Worm (Caenorhabditis elegans) whole organism, late embryonic: ENCODE measurements around the gene K04G11.3.
"Not testable (repeated sequence)": the region's sequence is repeated elsewhere in the genome, so short reads cannot be mapped to it uniquely, and the experiment has no call there.

Source experiments
- C08G9.2 ChIP-seq: sonication (generic microtip); optimal IDR thresholded peaks from 2 replicates; lab custom pipeline; 2016; ENCODE audit warnings: mild to moderate bottlenecking, missing genetic modification characterization, moderate library complexity, missing compliant biosample characterization
- K02D7.2 ChIP-seq: sonication (generic microtip); optimal IDR thresholded peaks from 2 replicates; lab custom pipeline; 2017; ENCODE audit warnings: mild to moderate bottlenecking, missing genetic modification characterization, missing compliant biosample characterization
- T23F11.4 ChIP-seq: fragments of 200-800 bp; sonication (Bioruptor generic); optimal IDR thresholded peaks from 2 replicates; lab custom pipeline; 2018; ENCODE audit warnings: mild to moderate bottlenecking, missing genetic modification characterization, missing compliant biosample characterization
- ceh-14 ChIP-seq: sonication (generic microtip); optimal IDR thresholded peaks from 2 replicates; lab custom pipeline; 2016; ENCODE audit warnings: missing genotype, missing genetic modification characterization, missing compliant biosample characterization
- ceh-19 ChIP-seq: fragments of 200-800 bp; sonication (Bioruptor generic); optimal IDR thresholded peaks from 2 replicates; lab custom pipeline; 2018; ENCODE audit warnings: mild to moderate bottlenecking, missing genetic modification characterization, missing compliant biosample characterization
- ceh-2 ChIP-seq: sonication (generic microtip); optimal IDR thresholded peaks from 2 replicates; lab custom pipeline; 2016; ENCODE audit warnings: missing genotype, missing genetic modification characterization, missing compliant biosample characterization
- ceh-24 ChIP-seq: sonication (generic microtip); optimal IDR thresholded peaks from 2 replicates; lab custom pipeline; 2016; ENCODE audit warnings: mild to moderate bottlenecking, missing genetic modification characterization, missing compliant biosample characterization
- ceh-30 ChIP-seq: fragments of 150-350 bp; optimal IDR thresholded peaks from 2 replicates; lab custom pipeline; 2014; ENCODE audit warnings: missing biosample characterization, missing genetic modification characterization
- ceh-34 ChIP-seq: sonication (generic microtip); optimal IDR thresholded peaks from 2 replicates; lab custom pipeline; 2016; ENCODE audit warnings: mild to moderate bottlenecking, missing genetic modification characterization, missing compliant biosample characterization
- ceh-45 ChIP-seq: fragments of 200-800 bp; sonication (Bioruptor generic); IDR thresholded peaks from 2 replicates; pipeline ENCODE4 v1.3.6; 2022; ENCODE audit warnings: missing genetic modification reagents, missing genetic modification characterization, missing compliant biosample characterization
- ceh-48 ChIP-seq: sonication (generic microtip); optimal IDR thresholded peaks from 2 replicates; lab custom pipeline; 2016; ENCODE audit warnings: missing genetic modification characterization, inconsistent platforms, missing compliant biosample characterization
- ceh-6 ChIP-seq: fragments of 200-800 bp; sonication (Bioruptor generic); optimal IDR thresholded peaks from 2 replicates; lab custom pipeline; 2018; ENCODE audit warnings: mild to moderate bottlenecking, missing genetic modification characterization, missing compliant biosample characterization
- ceh-9 ChIP-seq: sonication (generic microtip); optimal IDR thresholded peaks from 2 replicates; lab custom pipeline; 2016; ENCODE audit warnings: mild to moderate bottlenecking, missing genetic modification characterization, inconsistent platforms, missing compliant biosample characterization
- elt-2 ChIP-seq: sonication (generic microtip); optimal IDR thresholded peaks from 2 replicates; lab custom pipeline; 2016; ENCODE audit warnings: missing genetic modification reagents, missing genetic modification characterization, missing compliant biosample characterization
- elt-4 ChIP-seq: sonication (generic microtip); optimal IDR thresholded peaks from 2 replicates; lab custom pipeline; 2016; ENCODE audit warnings: missing genetic modification characterization, missing compliant biosample characterization
- ets-4 ChIP-seq: sonication (generic microtip); optimal IDR thresholded peaks from 2 replicates; lab custom pipeline; 2016; ENCODE audit warnings: missing genetic modification characterization, missing compliant biosample characterization
- eyg-1 ChIP-seq: sonication (generic microtip); optimal IDR thresholded peaks from 2 replicates; lab custom pipeline; 2016; ENCODE audit warnings: missing genotype, missing genetic modification characterization, missing compliant biosample characterization
- fax-1 ChIP-seq: sonication (generic microtip); optimal IDR thresholded peaks from 2 replicates; lab custom pipeline; 2016; ENCODE audit warnings: missing genotype, missing genetic modification characterization, missing compliant biosample characterization
- fkh-10 ChIP-seq: fragments of 150-350 bp; optimal IDR thresholded peaks from 2 replicates; lab custom pipeline; 2014; ENCODE audit warnings: missing biosample characterization, missing genetic modification reagents, missing genetic modification characterization
- gmeb-2 ChIP-seq: sonication (generic microtip); optimal IDR thresholded peaks from 2 replicates; lab custom pipeline; 2016; ENCODE audit warnings: missing genetic modification characterization, inconsistent platforms, missing compliant biosample characterization
- hlh-30 ChIP-seq: sonication (generic microtip); optimal IDR thresholded peaks from 2 replicates; lab custom pipeline; 2017; ENCODE audit warnings: antibody characterized with exemption, missing genetic modification characterization, missing compliant biosample characterization; ENCODE audit not compliant: insufficient read depth
- hlh-6 ChIP-seq: sonication (generic microtip); optimal IDR thresholded peaks from 2 replicates; lab custom pipeline; 2016; ENCODE audit warnings: missing genotype, missing genetic modification characterization, missing compliant biosample characterization
- lin-11 ChIP-seq: fragments of 200-800 bp; sonication (Bioruptor generic); optimal IDR thresholded peaks from 2 replicates; lab custom pipeline; 2018; ENCODE audit warnings: mild to moderate bottlenecking, missing genetic modification characterization, missing compliant biosample characterization
- madf-2 ChIP-seq: sonication (generic microtip); optimal IDR thresholded peaks from 2 replicates; lab custom pipeline; 2017; ENCODE audit warnings: missing genetic modification characterization, missing compliant biosample characterization
- mec-3 ChIP-seq: sonication (generic microtip); optimal IDR thresholded peaks from 2 replicates; lab custom pipeline; 2016; ENCODE audit warnings: borderline replicate concordance, missing genetic modification characterization, missing compliant biosample characterization
- nfya-1 ChIP-seq: sonication (generic microtip); optimal IDR thresholded peaks from 2 replicates; lab custom pipeline; 2017; ENCODE audit warnings: missing genetic modification characterization, mild to moderate bottlenecking, missing compliant biosample characterization, antibody characterized with exemption, moderate library complexity
- odd-2 ChIP-seq: sonication (generic microtip); optimal IDR thresholded peaks from 2 replicates; lab custom pipeline; 2017; ENCODE audit warnings: antibody characterized with exemption, mild to moderate bottlenecking, missing genetic modification characterization, missing compliant biosample characterization
- pag-3 ChIP-seq: sonication (generic microtip); optimal IDR thresholded peaks from 2 replicates; lab custom pipeline; 2016; ENCODE audit warnings: missing compliant biosample characterization, missing genetic modification characterization, borderline replicate concordance
- pat-9 ChIP-seq: fragments of 200-800 bp; sonication (Bioruptor generic); optimal IDR thresholded peaks from 2 replicates; lab custom pipeline; 2018; ENCODE audit warnings: mild to moderate bottlenecking, missing genetic modification characterization, moderate library complexity, missing compliant biosample characterization
- pha-4 ChIP-seq: fragments of 150-350 bp; optimal IDR thresholded peaks from 2 replicates; lab custom pipeline; 2018; ENCODE audit warnings: missing biosample characterization, missing genetic modification reagents, missing genetic modification characterization
- pqm-1 ChIP-seq: sonication (generic microtip); optimal IDR thresholded peaks from 2 replicates; lab custom pipeline; 2016; ENCODE audit warnings: missing genetic modification characterization, missing compliant biosample characterization
- rnt-1 ChIP-seq: sonication (generic microtip); optimal IDR thresholded peaks from 2 replicates; lab custom pipeline; 2016; ENCODE audit warnings: missing genetic modification characterization, missing compliant biosample characterization
- sdc-2 ChIP-seq: sonication (generic microtip); optimal IDR thresholded peaks from 2 replicates; lab custom pipeline; 2016; ENCODE audit warnings: missing genotype, missing genetic modification characterization, missing compliant biosample characterization
- sox-2 ChIP-seq: fragments of 200-800 bp; sonication (Bioruptor generic); IDR thresholded peaks from 2 replicates; pipeline ENCODE4 v1.3.6; 2022; ENCODE audit warnings: missing genetic modification reagents, missing genetic modification characterization, missing compliant biosample characterization
- tbx-2 ChIP-seq: sonication (generic microtip); optimal IDR thresholded peaks from 2 replicates; lab custom pipeline; 2016; ENCODE audit warnings: missing genetic modification characterization, missing compliant biosample characterization
- ttx-3 ChIP-seq: sonication (generic microtip); optimal IDR thresholded peaks from 2 replicates; lab custom pipeline; 2016; ENCODE audit warnings: missing genetic modification reagents, missing genetic modification characterization, missing compliant biosample characterization
- unc-3 ChIP-seq, 2 experiments: fragments of 200-800 bp in 1 of 2; sonication (Bioruptor generic) in 1 of 2; sonication (generic microtip) in 1 of 2; conservative IDR thresholded peaks in 1 of 2; optimal IDR thresholded peaks in 1 of 2; 2 replicates each; pipeline versions ENCODE4 v1.3.6 to Lab custom; 2016 to 2022; ENCODE audit warnings: missing compliant biosample characterization in 2 of 2, missing genetic modification characterization in 2 of 2, missing genetic modification reagents in 1 of 2
- unc-42 ChIP-seq: sonication (generic microtip); optimal IDR thresholded peaks from 2 replicates; lab custom pipeline; 2016; ENCODE audit warnings: missing genotype, missing genetic modification characterization, missing compliant biosample characterization
- unc-86 ChIP-seq: sonication (generic microtip); optimal IDR thresholded peaks from 2 replicates; lab custom pipeline; 2016; ENCODE audit warnings: missing genetic modification characterization, missing compliant biosample characterization
- zip-5 ChIP-seq: sonication (generic microtip); optimal IDR thresholded peaks from 2 replicates; lab custom pipeline; 2016; ENCODE audit warnings: missing genetic modification characterization, missing compliant biosample characterization
- ztf-16 ChIP-seq: sonication (generic microtip); optimal IDR thresholded peaks from 2 replicates; lab custom pipeline; 2017; ENCODE audit warnings: missing genetic modification characterization, missing compliant biosample characterization

The K04G11.3 gene

ce11 chrX:14347573-14347972 is at the start of gene K04G11.3:
Gene K04G11.3 (minus strand): TSS chrX:14347673.
- no peak for TF ChIP-seq eyg-1 (tag; lab: Kevin White, UChicago)
- TF ChIP-seq T23F11.4 (GFP tag; lab: Kevin White, UChicago), result no peak
- no peak for TF ChIP-seq ceh-2 (tag; lab: Kevin White, UChicago)
- no peak for TF ChIP-seq elt-4 (tag; lab: Kevin White, UChicago)
- no peak for TF ChIP-seq pag-3 (tag; lab: Kevin White, UChicago)
- no peak for TF ChIP-seq ztf-16
- no peak for TF ChIP-seq madf-2 (tag; lab: Kevin White, UChicago)
- TF ChIP-seq ceh-6, result no peak
- TF ChIP-seq sdc-2 (tag; lab: Kevin White, UChicago), result no peak
- no peak for TF ChIP-seq hlh-30
- no peak for TF ChIP-seq pqm-1
- no peak for TF ChIP-seq fkh-10 (GFP tag; lab: Kevin White, UChicago)
- TF ChIP-seq hlh-6, result no peak
- no peak for TF ChIP-seq nfya-1 (tag; lab: Kevin White, UChicago)
- TF ChIP-seq unc-42, result no peak
- TF ChIP-seq gmeb-2 (tag; lab: Kevin White, UChicago), result no peak
- no peak for TF ChIP-seq unc-86 (tag; lab: Kevin White, UChicago)

ce11 chrX:14395267-14395666 is 47.8 kb upstream of the K04G11.3 start, which contains the start of gene Y60A9.1:
Gene Y60A9.1 (minus strand): TSS chrX:14395367.
- no peak for TF ChIP-seq fkh-10 (GFP tag; lab: Kevin White, UChicago)
- TF ChIP-seq mec-3 (tag; lab: Kevin White, UChicago), result no peak

ce11 chrX:14387752-14388151 is 40.3 kb upstream of the K04G11.3 start:
- TF ChIP-seq sox-2, result peak; percentile 63
- 0 out of 2 replicates have a peak, but pooled peaks have one; percentile 15 for TF ChIP-seq unc-3 (GFP tag; conservative IDR thresholded peaks at IDR 0.05; lab: Robert Waterston, UW)
- not testable (repeated sequence) for TF ChIP-seq unc-3 (tag; optimal IDR thresholded peaks at IDR 0.05; lab: Kevin White, UChicago)

- TF ChIP-seq ceh-48 (tag; lab: Kevin White, UChicago) (no peak), hlh-6 (no peak), ceh-24 (tag; lab: Kevin White, UChicago) (no peak), ceh-34 (tag; lab: Kevin White, UChicago) (no peak)
Observed at ce11 chrX:14382951-14383350, 35.5 kb upstream of the K04G11.3 start, which contains the start of gene Y60A9.3. Gene Y60A9.3 (plus strand): TSS chrX:14383251.

ce11 chrX:14377169-14377568 is 29.7 kb upstream of the K04G11.3 start, which contains the start of gene Y60A9A.1:
Gene Y60A9A.1 (minus strand): TSS chrX:14377269.
- no peak for TF ChIP-seq ceh-34 (tag; lab: Kevin White, UChicago)
- TF ChIP-seq ceh-14, result no peak
- no peak for TF ChIP-seq ets-4 (tag; lab: Kevin White, UChicago)
- TF ChIP-seq lin-11, result no peak
- no peak for TF ChIP-seq ceh-9 (tag; lab: Kevin White, UChicago)
- TF ChIP-seq pat-9 (tag; lab: Kevin White, UChicago), result no peak
- TF ChIP-seq K02D7.2, result no peak
- TF ChIP-seq fax-1, result no peak
- TF ChIP-seq hlh-6, result no peak
- TF ChIP-seq mec-3 (tag; lab: Kevin White, UChicago), result no peak

ce11 chrX:14370314-14370713 is 22.8 kb upstream of the K04G11.3 start, which contains the start of gene irk-3:
Gene irk-3 (minus strand): TSS chrX:14370414.
- TF ChIP-seq tbx-2 (tag; lab: Kevin White, UChicago), result no peak
- no peak for TF ChIP-seq ceh-48 (tag; lab: Kevin White, UChicago)
- TF ChIP-seq C08G9.2 (tag; lab: Kevin White, UChicago), result no peak
- TF ChIP-seq madf-2 (tag; lab: Kevin White, UChicago), result no peak
- no peak for TF ChIP-seq odd-2 (tag; lab: Kevin White, UChicago)
- TF ChIP-seq fax-1, result no peak
- no peak for TF ChIP-seq ceh-19 (GFP tag; lab: Kevin White, UChicago)
- TF ChIP-seq ceh-2 (tag; lab: Kevin White, UChicago), result no peak
- no peak for TF ChIP-seq elt-2
- TF ChIP-seq ceh-30 (tag; lab: Kevin White, UChicago), result no peak
- no peak for TF ChIP-seq ttx-3 (tag; lab: Kevin White, UChicago)
- TF ChIP-seq ceh-9 (tag; lab: Kevin White, UChicago), result no peak
- TF ChIP-seq rnt-1, result no peak
- TF ChIP-seq zip-5 (tag; lab: Kevin White, UChicago), result no peak
- no peak for TF ChIP-seq pha-4 (tag; lab: Kevin White, UChicago)
- no peak for TF ChIP-seq T23F11.4 (GFP tag; lab: Kevin White, UChicago)
- TF ChIP-seq ceh-45 (GFP tag; lab: Robert Waterston, UW), result no peak
